Fruit fly (Drosophila melanogaster): ENCODE data around the gene Pits.

Pits gene

DNA sequence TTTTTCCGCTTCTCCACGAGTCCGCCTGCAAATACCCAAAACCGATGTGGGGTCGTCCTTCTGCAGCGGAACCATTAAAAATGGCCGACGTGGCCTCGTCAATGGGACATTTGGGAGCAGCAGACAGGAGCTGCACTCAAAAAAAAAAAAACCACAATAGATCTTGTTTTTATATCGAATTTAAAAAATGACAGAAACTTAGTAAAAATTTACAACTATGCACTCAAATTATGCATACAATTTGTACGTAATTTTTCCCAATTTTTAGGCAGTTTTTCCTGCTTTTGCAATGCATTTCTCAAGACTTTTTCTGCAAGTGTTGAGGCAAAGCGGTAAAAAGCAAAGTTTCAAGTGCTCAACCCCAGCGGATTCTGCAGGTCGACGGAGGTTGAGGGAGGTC is 49.4 kb downstream of the Pits start:
- no peak for TF ChIP-seq dsf (GFP tag; optimal IDR thresholded peaks at IDR 0.05; ENCODE audit: borderline replicate concordance)
- TF ChIP-seq OdsH (GFP tag; optimal IDR thresholded peaks at IDR 0.05): no peak
- peak; percentile 46 for TF ChIP-seq Sp1 (GFP tag; optimal IDR thresholded peaks at IDR 0.05)
- TF ChIP-seq Myc (optimal IDR thresholded peaks at IDR 0.05): no peak
- TF ChIP-seq ey (GFP tag; optimal IDR thresholded peaks at IDR 0.05): peak; percentile 36
- TF ChIP-seq usp (GFP tag; optimal IDR thresholded peaks at IDR 0.05): no peak
- TF ChIP-seq psq (GFP tag; optimal IDR thresholded peaks at IDR 0.05): peak; percentile 6
- TF ChIP-seq foxo (GFP tag; optimal IDR thresholded peaks at IDR 0.05): peak in 1 of 2 experiments; percentile 39
- no peak for TF ChIP-seq pan (optimal IDR thresholded peaks at IDR 0.05)
- no peak for TF ChIP-seq Dif (GFP tag; optimal IDR thresholded peaks at IDR 0.05; ENCODE audit: partially characterized antibody)
- TF ChIP-seq Jra (GFP tag; optimal IDR thresholded peaks at IDR 0.05): no peak
- TF ChIP-seq Hr83 (GFP tag; optimal IDR thresholded peaks at IDR 0.05; ENCODE audit: poor library complexity, severe bottlenecking): no peak
- TF ChIP-seq tai (GFP tag; optimal IDR thresholded peaks at IDR 0.05): no peak
- TF ChIP-seq jim (GFP tag; optimal IDR thresholded peaks at IDR 0.05): no peak
- no peak for TF ChIP-seq Rel (GFP tag; optimal IDR thresholded peaks at IDR 0.05)
- no peak for TF ChIP-seq Rel (tag; optimal IDR thresholded peaks at IDR 0.05)
- peak; percentile 10 for TF ChIP-seq rgr (GFP tag; optimal IDR thresholded peaks at IDR 0.05)
- peak; percentile 26 for TF ChIP-seq br (GFP tag; optimal IDR thresholded peaks at IDR 0.05)
- TF ChIP-seq fru (GFP tag; optimal IDR thresholded peaks at IDR 0.05): peak; percentile 51
- peak; percentile 1 for TF ChIP-seq dmrt93B (GFP tag; optimal IDR thresholded peaks at IDR 0.05)
- no peak for TF ChIP-seq lola (GFP tag; optimal IDR thresholded peaks at IDR 0.05)
- no peak for TF ChIP-seq sv (GFP tag; optimal IDR thresholded peaks at IDR 0.05)
- TF ChIP-seq Hr78 (GFP tag; optimal IDR thresholded peaks at IDR 0.05): no peak
- no peak for TF ChIP-seq Mio (GFP tag; optimal IDR thresholded peaks at IDR 0.05)
- no peak for TF ChIP-seq CrebA (GFP tag; optimal IDR thresholded peaks at IDR 0.05; ENCODE audit: borderline replicate concordance)
- peak; percentile 23 for TF ChIP-seq h (GFP tag; optimal IDR thresholded peaks at IDR 0.05)
- TF ChIP-seq dl (GFP tag; optimal IDR thresholded peaks at IDR 0.05; ENCODE audit: insufficient read depth in 1 of 2, partially characterized antibody in 2 of 2): no peak
- no peak for TF ChIP-seq Vsx2 (GFP tag; optimal IDR thresholded peaks at IDR 0.05; ENCODE audit: partially characterized antibody)
- peak; percentile 32 for TF ChIP-seq HLH106 (tag; optimal IDR thresholded peaks at IDR 0.05)
- no peak for TF ChIP-seq woc (GFP tag; optimal IDR thresholded peaks at IDR 0.05)
- TF ChIP-seq N (GFP tag; optimal IDR thresholded peaks at IDR 0.05): no peak
- TF ChIP-seq sage (GFP tag; optimal IDR thresholded peaks at IDR 0.05): no peak
- TF ChIP-seq CG9705 (GFP tag; optimal IDR thresholded peaks at IDR 0.05): no peak
- no peak for TF ChIP-seq Abd-B (GFP tag; optimal IDR thresholded peaks at IDR 0.05)
- TF ChIP-seq CG32264 (GFP tag; optimal IDR thresholded peaks at IDR 0.05): no peak
- TF ChIP-seq brk (GFP tag; optimal IDR thresholded peaks at IDR 0.05): no peak
- TF ChIP-seq GATAd (GFP tag; optimal IDR thresholded peaks at IDR 0.05): no peak
- no peak for TF ChIP-seq Hnf4 (GFP tag; optimal IDR thresholded peaks at IDR 0.05)
- no peak for TF ChIP-seq Dfd (GFP tag; optimal IDR thresholded peaks at IDR 0.05)
